Fruit fly (Drosophila melanogaster) Kc167 (cell line): ENCODE results near the gene TwdlQ.

Experiments
- Myc ChIP-seq: fragments of >200 bp; optimal IDR thresholded peaks from 2 replicates; lab custom pipeline; 2017; ENCODE audit warnings: missing external identifiers
- Sin3A ChIP-seq: fragments of >200 bp; optimal IDR thresholded peaks from 2 replicates; lab custom pipeline; 2018; ENCODE audit warnings: missing external identifiers
- h ChIP-seq: fragments of >200 bp; optimal IDR thresholded peaks from 3 replicates; lab custom pipeline; 2018; ENCODE audit warnings: missing external identifiers
- insv ChIP-seq: fragments of >200 bp; optimal IDR thresholded peaks from 3 replicates; lab custom pipeline; 2018; ENCODE audit warnings: missing external identifiers
- psq ChIP-seq: fragments of >200 bp; optimal IDR thresholded peaks from 2 replicates; lab custom pipeline; 2017; ENCODE audit warnings: missing external identifiers
- ttk ChIP-seq: sonication (Bioruptor generic); optimal IDR thresholded peaks from 2 replicates; lab custom pipeline; 2017; ENCODE audit warnings: missing external identifiers

- TF ChIP-seq psq (no peak), insv (lab: Kevin White, UChicago) (no peak), Sin3A (lab: Kevin White, UChicago) (no peak), ttk (lab: Kevin White, UChicago) (no peak), h (lab: Kevin White, UChicago) (no peak), Myc (no peak)
These were observed 24.5 kb upstream of the TwdlQ start, which contains the start of gene Yif1 for dm6 chr3R:26717864-26718263.
